Fruit fly (Drosophila melanogaster): ENCODE results near the gene CG17359.

DNA sequence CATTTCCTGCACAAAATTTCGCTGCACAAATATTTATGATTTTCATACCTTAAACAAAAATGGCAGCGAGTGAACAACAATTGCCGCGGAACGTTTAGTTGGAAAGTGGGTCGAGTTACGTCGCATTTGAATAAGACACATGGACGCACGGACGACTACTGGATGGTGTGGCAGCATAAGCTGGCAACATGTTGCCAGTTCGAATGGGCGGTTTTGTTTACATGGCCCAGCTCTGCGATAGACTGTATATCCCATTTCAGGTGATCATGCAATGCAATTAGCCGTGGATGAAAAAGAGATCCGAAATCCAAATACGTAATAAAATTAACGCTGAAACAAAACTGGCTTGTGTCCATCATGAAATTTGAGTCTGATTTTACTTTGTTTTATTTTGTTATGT lies 42.4 kb downstream of the CG17359 start:
- TF ChIP-seq psq (optimal IDR thresholded peaks at IDR 0.05) (no peak), Myc (optimal IDR thresholded peaks at IDR 0.05) (no peak)
